Fruit fly (Drosophila melanogaster): ENCODE data around the gene msn.

msn gene

DNA sequence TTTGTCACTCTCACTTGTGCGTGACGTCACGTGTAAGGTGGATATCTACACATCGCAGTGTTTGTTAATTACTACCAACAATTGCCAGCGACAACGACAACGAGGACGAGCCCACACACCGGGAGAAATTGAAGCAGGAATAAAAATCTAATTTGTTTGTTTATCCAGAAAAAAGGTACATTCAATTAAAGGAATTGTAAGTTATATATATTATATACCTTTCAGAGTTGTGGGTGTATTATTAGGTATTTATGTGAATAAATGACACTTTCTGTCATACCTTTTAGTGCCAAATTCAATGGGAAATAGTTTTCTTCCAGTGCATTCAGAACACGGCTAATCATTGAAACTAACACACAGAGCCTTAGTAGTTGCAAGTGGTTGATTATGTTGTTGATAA is 71.1 kb downstream of the msn start (continued):
- no peak for TF ChIP-seq Eip75B (GFP tag; optimal IDR thresholded peaks at IDR 0.05)
